Fruit fly (Drosophila melanogaster) whole organism, embryonic: ENCODE results near the gene dia.
A peak's percentile ranks its signal among the peaks of the same experiment; 100 is the strongest.

Experiments
- Atf3 ChIP-seq: fragments of 200-800 bp; sonication (Bioruptor generic); optimal IDR thresholded peaks from 3 replicates; lab custom pipeline; 2016; ENCODE audit warnings: missing biosample characterization, missing genetic modification characterization
- Awh ChIP-seq: fragments of 200-800 bp; sonication (Bioruptor generic); IDR thresholded peaks from 2 replicates; pipeline ENCODE4, ENCODE4 v1.3.6; 2022; ENCODE audit warnings: missing biosample characterization, missing genetic modification characterization
- CG10321 ChIP-seq: fragments of 200-800 bp; sonication (Bioruptor generic); IDR thresholded peaks from 2 replicates; pipeline ENCODE4 v1.3.6; 2022; ENCODE audit warnings: missing biosample characterization, missing genetic modification characterization
- CG10959 ChIP-seq: fragments of 200-800 bp; sonication (Bioruptor generic); IDR thresholded peaks from 2 replicates; pipeline ENCODE4 v1.3.6; 2022; ENCODE audit warnings: missing biosample characterization, missing genetic modification characterization
- CG11085 ChIP-seq: fragments of 200-800 bp; sonication (Bioruptor generic); IDR thresholded peaks from 2 replicates; pipeline ENCODE4 v1.3.6; 2022; ENCODE audit warnings: missing biosample characterization, missing genetic modification characterization
- CG11456 ChIP-seq: fragments of 200-800 bp; sonication (Bioruptor generic); IDR thresholded peaks from 3 replicates; pipeline ENCODE4 v1.3.6; 2022; ENCODE audit warnings: missing biosample characterization, missing genetic modification characterization
- CG11504 ChIP-seq: fragments of 200-800 bp; sonication (Bioruptor generic); optimal IDR thresholded peaks from 3 replicates; lab custom pipeline; 2019; ENCODE audit warnings: missing biosample characterization, mild to moderate bottlenecking, missing genetic modification characterization, moderate library complexity
- CG1233 ChIP-seq: fragments of 200-800 bp; sonication (Bioruptor generic); optimal IDR thresholded peaks from 4 replicates; lab custom pipeline; 2018; ENCODE audit warnings: missing biosample characterization, mild to moderate bottlenecking, missing genetic modification characterization
- CG12659 ChIP-seq: fragments of 200-800 bp; sonication (Bioruptor generic); optimal IDR thresholded peaks from 3 replicates; lab custom pipeline; 2017; ENCODE audit warnings: mild to moderate bottlenecking, missing biosample characterization, missing genetic modification reagents, missing genetic modification characterization
- CG14014 ChIP-seq: fragments of 200-800 bp; sonication (Bioruptor generic); IDR thresholded peaks from 2 replicates; pipeline ENCODE4 v1.3.6; 2022; ENCODE audit warnings: missing biosample characterization, missing genetic modification characterization
- CG14667 ChIP-seq: fragments of 200-800 bp; sonication (Bioruptor generic); IDR thresholded peaks from 2 replicates; pipeline ENCODE4 v1.3.6; 2022; ENCODE audit warnings: missing biosample characterization, missing genetic modification characterization
- CG14965 ChIP-seq: fragments of 200-800 bp; sonication (Bioruptor generic); optimal IDR thresholded peaks from 2 replicates; lab custom pipeline; 2016; ENCODE audit warnings: missing biosample characterization, missing genetic modification characterization, borderline replicate concordance
- CG15269 ChIP-seq: fragments of 200-800 bp; sonication (Bioruptor generic); optimal IDR thresholded peaks from 2 replicates; lab custom pipeline; 2018; ENCODE audit warnings: missing biosample characterization, mild to moderate bottlenecking, missing genetic modification characterization, moderate library complexity
- CG17385 ChIP-seq: fragments of 200-800 bp; sonication (Bioruptor generic); optimal IDR thresholded peaks from 3 replicates; lab custom pipeline; 2018; ENCODE audit warnings: missing biosample characterization, mild to moderate bottlenecking, missing genetic modification characterization
- CG17802 ChIP-seq: fragments of 200-800 bp; sonication (Bioruptor generic); optimal IDR thresholded peaks from 2 replicates; lab custom pipeline; 2018; ENCODE audit warnings: missing biosample characterization, mild to moderate bottlenecking, missing genetic modification characterization, moderate library complexity
- CG18599 ChIP-seq: fragments of 200-800 bp; sonication (Bioruptor generic); optimal IDR thresholded peaks from 3 replicates; lab custom pipeline; 2017; ENCODE audit warnings: missing biosample characterization, missing genetic modification characterization, mild to moderate bottlenecking, moderate library complexity, missing genetic modification reagents
- CG3407 ChIP-seq: fragments of 200-800 bp; sonication (Bioruptor generic); optimal IDR thresholded peaks from 2 replicates; lab custom pipeline; 2018; ENCODE audit warnings: missing biosample characterization, mild to moderate bottlenecking, missing genetic modification characterization
- CG5953 ChIP-seq: fragments of 200-800 bp; sonication (Bioruptor generic); IDR thresholded peaks from 2 replicates; pipeline ENCODE4 v1.3.6; 2022; ENCODE audit warnings: missing biosample characterization, missing genetic modification characterization
- CG7987 ChIP-seq: fragments of 200-800 bp; sonication (Bioruptor generic); optimal IDR thresholded peaks from 2 replicates; lab custom pipeline; 2018; ENCODE audit warnings: missing biosample characterization, mild to moderate bottlenecking, missing genetic modification characterization, moderate library complexity
- CG9215 ChIP-seq: fragments of 200-800 bp; sonication (Bioruptor generic); IDR thresholded peaks from 2 replicates; pipeline ENCODE4 v1.3.6; 2022; ENCODE audit warnings: missing biosample characterization, missing genetic modification characterization
- CG9797 ChIP-seq: fragments of 200-800 bp; sonication (Bioruptor generic); optimal IDR thresholded peaks from 3 replicates; lab custom pipeline; 2018; ENCODE audit warnings: missing biosample characterization, mild to moderate bottlenecking, missing genetic modification characterization
- CG9876 ChIP-seq: fragments of 200-800 bp; sonication (Bioruptor generic); optimal IDR thresholded peaks from 2 replicates; lab custom pipeline; 2016; ENCODE audit warnings: missing biosample characterization, missing genetic modification characterization
- CkIIα-i1 ChIP-seq: fragments of 200-800 bp; sonication (Bioruptor generic); IDR thresholded peaks from 2 replicates; pipeline ENCODE4 v1.3.6; 2022; ENCODE audit warnings: missing biosample characterization, missing genetic modification characterization
- Dfd ChIP-seq, 2 experiments: fragments of >200 bp; optimal IDR thresholded peaks; 2 replicates each; lab custom pipeline; 2017; ENCODE audit warnings: missing biosample characterization in 2 of 2, missing genetic modification characterization in 2 of 2
- Drgx ChIP-seq: fragments of 200-800 bp; sonication (Bioruptor generic); IDR thresholded peaks from 2 replicates; pipeline ENCODE4 v1.3.6; 2022; ENCODE audit warnings: missing biosample characterization, missing genetic modification characterization
- Ets65A ChIP-seq: fragments of 200-800 bp; sonication (Bioruptor generic); peaks from one replicate; lab custom pipeline; 2016; ENCODE audit warnings: missing biosample characterization, missing genetic modification characterization
- HHEX ChIP-seq: fragments of 200-800 bp; sonication (Bioruptor generic); optimal IDR thresholded peaks from 3 replicates; lab custom pipeline; 2017; ENCODE audit warnings: missing biosample characterization, mild to moderate bottlenecking, missing genetic modification characterization, missing genetic modification reagents
- HmgD ChIP-seq: fragments of 200-800 bp; sonication (Bioruptor generic); optimal IDR thresholded peaks from 3 replicates; lab custom pipeline; 2016; ENCODE audit warnings: missing biosample characterization, missing genetic modification characterization
- Mrtf ChIP-seq: fragments of 200-800 bp; sonication (Bioruptor generic); IDR thresholded peaks from 3 replicates; pipeline ENCODE4 v1.3.6; 2022; ENCODE audit warnings: missing biosample characterization, missing genetic modification characterization
- Ptx1 ChIP-seq: fragments of 200-800 bp; sonication (Bioruptor generic); IDR thresholded peaks from 2 replicates; pipeline ENCODE4 v1.3.6; 2022; ENCODE audit warnings: missing biosample characterization, missing genetic modification characterization
- Rfx ChIP-seq: fragments of 200-800 bp; sonication (Bioruptor generic); IDR thresholded peaks from 2 replicates; pipeline ENCODE4 v1.3.6; 2022; ENCODE audit warnings: missing biosample characterization, missing genetic modification characterization
- Rx ChIP-seq: fragments of 200-800 bp; sonication (Bioruptor generic); IDR thresholded peaks from 2 replicates; pipeline ENCODE4 v1.3.6; 2022; ENCODE audit warnings: missing biosample characterization, missing genetic modification characterization
- Tbp ChIP-seq: fragments of >200 bp; optimal IDR thresholded peaks from 2 replicates; lab custom pipeline; 2018; ENCODE audit warnings: missing biosample characterization, missing genetic modification characterization
- Xrp1 ChIP-seq: fragments of 200-800 bp; sonication (Bioruptor generic); IDR thresholded peaks from 2 replicates; pipeline ENCODE4 v1.3.6; 2022; ENCODE audit warnings: missing biosample characterization, missing genetic modification characterization
- YL-1 ChIP-seq: fragments of 200-800 bp; sonication (Bioruptor generic); optimal IDR thresholded peaks from 3 replicates; lab custom pipeline; 2017; ENCODE audit warnings: missing biosample characterization, mild to moderate bottlenecking, missing genetic modification characterization
- amos ChIP-seq: fragments of 200-800 bp; sonication (Bioruptor generic); IDR thresholded peaks from 2 replicates; pipeline ENCODE4 v1.3.6; 2022; ENCODE audit warnings: missing biosample characterization, missing genetic modification characterization; ENCODE audit not compliant: partially characterized antibody
- br ChIP-seq: fragments of >200 bp; optimal IDR thresholded peaks from 2 replicates; lab custom pipeline; 2017
- cad ChIP-seq: fragments of >200 bp; optimal IDR thresholded peaks from 2 replicates; lab custom pipeline; 2017; ENCODE audit warnings: missing biosample characterization, missing genetic modification characterization
- chm ChIP-seq: fragments of 200-800 bp; sonication (Bioruptor generic); IDR thresholded peaks from 2 replicates; pipeline ENCODE4 v1.3.6; 2022; ENCODE audit warnings: missing biosample characterization, missing genetic modification characterization
- da ChIP-seq: fragments of 200-800 bp; sonication (Bioruptor generic); optimal IDR thresholded peaks from 2 replicates; lab custom pipeline; 2016; ENCODE audit warnings: missing biosample characterization, missing genetic modification characterization
- disco-r ChIP-seq: fragments of 200-800 bp; sonication (Bioruptor generic); optimal IDR thresholded peaks from 2 replicates; lab custom pipeline; 2016; ENCODE audit warnings: missing biosample characterization, missing genetic modification characterization
- dysf ChIP-seq: fragments of 200-800 bp; sonication (Bioruptor generic); IDR thresholded peaks from 3 replicates; pipeline ENCODE4 v1.3.6; 2022; ENCODE audit warnings: missing biosample characterization, missing genetic modification characterization
- emc ChIP-seq: fragments of 200-800 bp; sonication (Bioruptor generic); optimal IDR thresholded peaks from 2 replicates; lab custom pipeline; 2016; ENCODE audit warnings: missing biosample characterization, missing genetic modification characterization
- eve ChIP-seq, 2 experiments: fragments of >200 bp; optimal IDR thresholded peaks; 2 replicates each; lab custom pipeline; 2017; ENCODE audit warnings: missing biosample characterization in 2 of 2, missing genetic modification characterization in 2 of 2
- eyg ChIP-seq: fragments of 200-800 bp; sonication (Bioruptor generic); optimal IDR thresholded peaks from 3 replicates; lab custom pipeline; 2016; ENCODE audit warnings: missing biosample characterization, missing genetic modification characterization
- grau ChIP-seq: fragments of 200-800 bp; optimal IDR thresholded peaks from 3 replicates; lab custom pipeline; 2019; ENCODE audit warnings: missing biosample characterization, mild to moderate bottlenecking, missing genetic modification characterization, moderate library complexity
- hbn ChIP-seq: fragments of 200-800 bp; sonication (Bioruptor generic); IDR thresholded peaks from 2 replicates; pipeline ENCODE4 v1.3.6; 2022; ENCODE audit warnings: missing biosample characterization, missing genetic modification characterization; ENCODE audit not compliant: partially characterized antibody
- lab ChIP-seq: fragments of 200-800 bp; sonication (Bioruptor generic); optimal IDR thresholded peaks from 3 replicates; lab custom pipeline; 2017; ENCODE audit warnings: missing biosample characterization, missing genetic modification characterization, mild to moderate bottlenecking, moderate library complexity, missing genetic modification reagents
- lmd ChIP-seq: fragments of 200-800 bp; sonication (Bioruptor generic); IDR thresholded peaks from 2 replicates; pipeline ENCODE4 v1.3.6; 2022; ENCODE audit warnings: missing biosample characterization, missing genetic modification characterization
- nom ChIP-seq: fragments of 200-800 bp; sonication (Bioruptor generic); optimal IDR thresholded peaks from 2 replicates; lab custom pipeline; 2017; ENCODE audit warnings: missing biosample characterization, missing genetic modification characterization, mild to moderate bottlenecking, moderate library complexity, missing genetic modification reagents
- ranshi ChIP-seq: fragments of 200-800 bp; sonication (Bioruptor generic); IDR thresholded peaks from 2 replicates; pipeline ENCODE4 v1.3.6; 2022; ENCODE audit warnings: missing biosample characterization, missing genetic modification characterization
- tna ChIP-seq: fragments of 200-800 bp; sonication (Bioruptor generic); IDR thresholded peaks from 2 replicates; pipeline ENCODE4 v1.3.6; 2022; ENCODE audit warnings: missing biosample characterization, missing genetic modification characterization; ENCODE audit not compliant: partially characterized antibody
- vfl ChIP-seq: fragments of 200-800 bp; sonication (Bioruptor generic); optimal IDR thresholded peaks from 2 replicates; lab custom pipeline; 2016; ENCODE audit warnings: missing biosample characterization, missing genetic modification characterization

Gene dia

dm6 chr2L:20802204-20802603, 44.3 kb downstream of the dia start (continued):
- TF ChIP-seq CkIIα-i1 (GFP tag; lab: Robert Waterston, UW) (no peak), disco-r (GFP tag; lab: Kevin White, UChicago) (no peak), CG14014 (GFP tag; lab: Robert Waterston, UW) (peak; percentile 35; the same call in 1 of the 2 replicates), Xrp1 (GFP tag; lab: Robert Waterston, UW) (no peak), eve (GFP tag; optimal IDR thresholded peaks at IDR 0.05; lab: Kevin White, UChicago) (no peak), dysf (no peak), Tbp (no peak), Rfx (peak; percentile 33; the same call in 1 of the 2 replicates), CG10321 (GFP tag; lab: Robert Waterston, UW) (no peak), tna (no peak), Drgx (GFP tag; lab: Robert Waterston, UW) (peak; percentile 83), Rx (GFP tag; lab: Robert Waterston, UW) (0 out of 2 replicates have a peak, but pooled peaks have one; percentile 14), grau (tag; lab: Kevin White, UChicago) (no peak), lmd (GFP tag; lab: Robert Waterston, UW) (peak; percentile 32), CG15269 (tag; lab: Kevin White, UChicago) (no peak), CG3407 (GFP tag; lab: Kevin White, UChicago) (no peak), amos (GFP tag; lab: Robert Waterston, UW) (no peak), ranshi (GFP tag; lab: Robert Waterston, UW) (peak; percentile 28; the same call in 1 of the 2 replicates), CG11504 (peak; percentile 20), vfl (GFP tag; lab: Kevin White, UChicago) (no peak), CG9215 (GFP tag; lab: Robert Waterston, UW) (no peak), Ptx1 (peak; percentile 51; the same call in 1 of the 2 replicates), CG11456 (GFP tag; lab: Robert Waterston, UW) (no peak), da (GFP tag; lab: Kevin White, UChicago) (no peak), CG9797 (no peak), lab (GFP tag; lab: Kevin White, UChicago) (no peak), Atf3 (GFP tag; lab: Kevin White, UChicago) (no peak), CG14965 (no peak), chm (GFP tag; lab: Robert Waterston, UW) (no peak), nom (GFP tag; lab: Kevin White, UChicago) (peak; percentile 9), cad (GFP tag; lab: Kevin White, UChicago) (no peak), br (lab: Kevin White, UChicago) (no peak), emc (GFP tag; lab: Kevin White, UChicago) (no peak), HmgD (no peak), HHEX (GFP tag; lab: Kevin White, UChicago) (peak; percentile 4), CG7987 (GFP tag; lab: Kevin White, UChicago) (no peak), CG9876 (GFP tag; lab: Kevin White, UChicago) (no peak), CG17802 (tag; lab: Kevin White, UChicago) (no peak), Awh (no peak), CG10959 (no peak; the same call in 1 of the 2 replicates), CG18599 (GFP tag; lab: Kevin White, UChicago) (no peak), CG12659 (no peak), CG11085 (GFP tag; lab: Robert Waterston, UW) (no peak), Mrtf (GFP tag; lab: Robert Waterston, UW) (peak; percentile 45; the same call in 1 of the 3 replicates), CG1233 (GFP tag; lab: Kevin White, UChicago) (no peak), CG14667 (no peak), eyg (no peak), Ets65A (GFP tag; lab: Kevin White, UChicago) (peak; percentile 88), CG17385 (GFP tag; lab: Kevin White, UChicago) (no peak), CG5953 (no peak), hbn (GFP tag; lab: Robert Waterston, UW) (no peak), Dfd (GFP tag; optimal IDR thresholded peaks at IDR 0.05; lab: Kevin White, UChicago) (no peak), YL-1 (GFP tag; lab: Kevin White, UChicago) (no peak)
